Worm (Caenorhabditis elegans) whole organism, L3 larva: ENCODE results near the gene clec-40.
A peak's percentile ranks its signal among the peaks of the same experiment; 100 is the strongest.

Source experiments
- ZK546.5 ChIP-seq: sonication (generic microtip); optimal IDR thresholded peaks from 2 replicates; lab custom pipeline; 2017; ENCODE audit warnings: missing biosample characterization, missing genetic modification characterization
- ceh-16 ChIP-seq: sonication (generic microtip); optimal IDR thresholded peaks from 2 replicates; lab custom pipeline; 2017; ENCODE audit warnings: missing biosample characterization, missing genetic modification characterization
- ceh-28 ChIP-seq: fragments of 150-350 bp; optimal IDR thresholded peaks from 2 replicates; lab custom pipeline; 2014; ENCODE audit warnings: missing biosample characterization, missing genetic modification reagents, missing genetic modification characterization
- ceh-9 ChIP-seq: sonication (generic microtip); optimal IDR thresholded peaks from 2 replicates; lab custom pipeline; 2018; ENCODE audit warnings: missing biosample characterization, missing genetic modification characterization
- daf-12 ChIP-seq: fragments of 150-350 bp; optimal IDR thresholded peaks from 2 replicates; lab custom pipeline; 2014; ENCODE audit warnings: missing biosample characterization, missing genetic modification reagents, missing genetic modification characterization
- egl-27 ChIP-seq: sonication (generic microtip); optimal IDR thresholded peaks from 4 replicates; lab custom pipeline; 2017; ENCODE audit warnings: missing biosample characterization, missing genetic modification reagents, missing genetic modification characterization
- elt-2 ChIP-seq: sonication (generic microtip); optimal IDR thresholded peaks from 2 replicates; lab custom pipeline; 2016; ENCODE audit warnings: missing genetic modification reagents, mild to moderate bottlenecking, missing genetic modification characterization, missing compliant biosample characterization
- eor-1 ChIP-seq, 2 experiments: fragments of 150-350 bp; optimal IDR thresholded peaks; 2 replicates each; lab custom pipeline; 2014 to 2018; ENCODE audit warnings: missing biosample characterization in 2 of 2, missing genetic modification characterization in 2 of 2
- fkh-10 ChIP-seq: sonication (generic microtip); optimal IDR thresholded peaks from 2 replicates; lab custom pipeline; 2017; ENCODE audit warnings: missing biosample characterization, missing genetic modification reagents, missing genetic modification characterization
- fkh-2 ChIP-seq: fragments of 150-350 bp; optimal IDR thresholded peaks from 2 replicates; lab custom pipeline; 2014; ENCODE audit warnings: missing biosample characterization, missing genetic modification reagents, missing genetic modification characterization
- fos-1 ChIP-seq: fragments of 150-350 bp; optimal IDR thresholded peaks from 2 replicates; lab custom pipeline; 2014; ENCODE audit warnings: missing biosample characterization, missing genetic modification characterization
- jun-1 ChIP-seq: fragments of 150-350 bp; optimal IDR thresholded peaks from 2 replicates; lab custom pipeline; 2014; ENCODE audit warnings: missing biosample characterization, missing genetic modification reagents, missing genetic modification characterization
- lin-15B ChIP-seq: fragments of 150-350 bp; optimal IDR thresholded peaks from 2 replicates; lab custom pipeline; 2014; ENCODE audit warnings: missing biosample characterization, missing genetic modification characterization
- lin-39 ChIP-seq: fragments of 150-350 bp; optimal IDR thresholded peaks from 2 replicates; lab custom pipeline; 2018; ENCODE audit warnings: missing biosample characterization, missing genetic modification reagents, missing genetic modification characterization
- lsy-12 ChIP-seq: sonication (generic microtip); optimal IDR thresholded peaks from 2 replicates; lab custom pipeline; 2016; ENCODE audit warnings: mild to moderate bottlenecking, missing genetic modification characterization, missing compliant biosample characterization
- mdl-1 ChIP-seq: fragments of 150-350 bp; optimal IDR thresholded peaks from 2 replicates; lab custom pipeline; 2014; ENCODE audit warnings: missing biosample characterization, missing genetic modification characterization
- mml-1 ChIP-seq: fragments of 150-350 bp; sonication (generic microtip); optimal IDR thresholded peaks from 3 replicates; lab custom pipeline; 2014; ENCODE audit warnings: missing biosample characterization, missing genetic modification characterization
- nfya-1 ChIP-seq: sonication (generic microtip); optimal IDR thresholded peaks from 2 replicates; lab custom pipeline; 2017; ENCODE audit warnings: missing genetic modification characterization, mild to moderate bottlenecking, missing compliant biosample characterization, antibody characterized with exemption, moderate library complexity; ENCODE audit not compliant: insufficient read depth
- nhr-12 ChIP-seq: fragments of 150-350 bp; optimal IDR thresholded peaks from 2 replicates; lab custom pipeline; 2014; ENCODE audit warnings: missing biosample characterization, missing genetic modification characterization
- nhr-23 ChIP-seq: fragments of 150-350 bp; optimal IDR thresholded peaks from 2 replicates; lab custom pipeline; 2014; ENCODE audit warnings: missing biosample characterization, missing genetic modification reagents, missing genetic modification characterization
- nhr-28 ChIP-seq: fragments of 150-350 bp; optimal IDR thresholded peaks from 2 replicates; lab custom pipeline; 2014; ENCODE audit warnings: missing biosample characterization, missing genetic modification characterization
- nhr-67 ChIP-seq: fragments of 150-350 bp; optimal IDR thresholded peaks from 2 replicates; lab custom pipeline; 2014; ENCODE audit warnings: missing biosample characterization, missing genetic modification characterization
- nhr-76 ChIP-seq: fragments of 150-350 bp; sonication (generic microtip); optimal IDR thresholded peaks from 5 replicates; lab custom pipeline; 2014; ENCODE audit warnings: missing biosample characterization, missing genetic modification characterization
- nhr-77 ChIP-seq: fragments of 150-350 bp; optimal IDR thresholded peaks from 2 replicates; lab custom pipeline; 2014; ENCODE audit warnings: missing biosample characterization, missing genetic modification characterization
- pqm-1 ChIP-seq: fragments of 150-350 bp; optimal IDR thresholded peaks from 2 replicates; lab custom pipeline; 2017; ENCODE audit warnings: missing biosample characterization, missing genetic modification characterization, inconsistent platforms
- sea-2 ChIP-seq: fragments of 150-350 bp; sonication (generic microtip); optimal IDR thresholded peaks from 4 replicates; lab custom pipeline; 2014; ENCODE audit warnings: missing biosample characterization, missing genetic modification reagents, missing genetic modification characterization
- skn-1 ChIP-seq: fragments of 150-350 bp; optimal IDR thresholded peaks from 2 replicates; lab custom pipeline; 2014; ENCODE audit warnings: missing biosample characterization, missing genetic modification characterization
- snpc-4 ChIP-seq: fragments of 150-350 bp; optimal IDR thresholded peaks from 2 replicates; lab custom pipeline; 2014; ENCODE audit warnings: missing biosample characterization, missing genetic modification characterization
- unc-39 ChIP-seq: sonication (generic microtip); optimal IDR thresholded peaks from 4 replicates; lab custom pipeline; 2017; ENCODE audit warnings: missing biosample characterization, missing genetic modification characterization
- unc-62 ChIP-seq: fragments of 150-350 bp; sonication (generic microtip); optimal IDR thresholded peaks from 4 replicates; lab custom pipeline; 2014; ENCODE audit warnings: missing biosample characterization, missing genetic modification reagents, missing genetic modification characterization
- zag-1 ChIP-seq: fragments of 150-350 bp; optimal IDR thresholded peaks from 2 replicates; lab custom pipeline; 2014; ENCODE audit warnings: missing biosample characterization, missing genetic modification characterization
- ztf-11 ChIP-seq: fragments of 150-350 bp; optimal IDR thresholded peaks from 2 replicates; lab custom pipeline; 2014; ENCODE audit warnings: missing biosample characterization, missing genetic modification characterization
- ztf-4 ChIP-seq: fragments of 150-350 bp; optimal IDR thresholded peaks from 2 replicates; lab custom pipeline; 2014; ENCODE audit warnings: missing biosample characterization, missing genetic modification characterization

The clec-40 gene

DNA sequence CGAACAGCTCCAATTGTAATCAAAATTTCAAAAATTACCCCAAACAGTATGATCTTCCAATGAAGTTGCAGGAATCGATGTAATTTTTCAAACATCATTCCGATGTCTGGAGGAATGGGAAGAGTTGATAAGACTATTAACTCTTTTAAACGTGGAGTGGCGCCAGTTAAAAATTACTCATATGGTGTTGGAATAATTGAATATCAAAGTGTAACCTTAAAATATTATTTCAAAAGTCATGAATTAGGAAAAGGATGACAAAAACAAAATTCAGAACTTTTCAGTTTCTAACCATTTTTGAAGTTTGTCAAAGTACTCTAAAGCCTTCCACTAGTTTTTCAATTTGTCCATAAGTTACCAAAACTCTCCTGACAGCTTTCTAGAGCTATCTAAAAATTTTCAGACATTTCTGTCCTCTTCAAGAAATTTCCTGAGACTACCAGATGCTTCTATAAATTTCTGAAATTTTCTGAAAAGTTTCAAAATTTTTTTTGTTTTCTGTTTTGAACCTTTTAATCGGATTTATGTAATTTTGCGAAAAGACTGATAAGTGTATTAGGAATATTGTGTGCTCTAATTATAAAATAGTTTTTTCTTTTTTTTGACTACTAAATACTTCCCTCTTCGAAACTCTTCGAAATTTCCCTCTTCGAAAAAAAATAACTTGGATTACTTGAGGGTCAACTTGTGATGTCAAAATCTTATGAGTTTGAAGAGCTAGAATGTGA, 13.3 kb upstream of the clec-40 start, which contains the start of the genes clec-35 and clec-27:
clec-35 (minus strand) TSS at position 101 of the 728 bp plus-strand sequence.
clec-27 (plus strand) TSS at position 678 of the 728 bp plus-strand sequence.
- TF ChIP-seq ztf-4 (tag; lab: Kevin White, UChicago) (no peak), zag-1 (tag; lab: Kevin White, UChicago) (no peak), lin-39 (tag; lab: Kevin White, UChicago) (no peak), ZK546.5 (tag; lab: Kevin White, UChicago) (no peak), ceh-16 (no peak), eor-1 (tag; optimal IDR thresholded peaks at IDR 0.05; lab: Kevin White, UChicago) (no peak), fkh-2 (tag; lab: Kevin White, UChicago) (no peak), mdl-1 (tag; lab: Kevin White, UChicago) (no peak), unc-39 (tag; lab: Kevin White, UChicago) (no peak), unc-62 (GFP tag; lab: Kevin White, UChicago) (no peak), mml-1 (tag; lab: Kevin White, UChicago) (no peak), snpc-4 (tag; lab: Kevin White, UChicago) (no peak)

DNA sequence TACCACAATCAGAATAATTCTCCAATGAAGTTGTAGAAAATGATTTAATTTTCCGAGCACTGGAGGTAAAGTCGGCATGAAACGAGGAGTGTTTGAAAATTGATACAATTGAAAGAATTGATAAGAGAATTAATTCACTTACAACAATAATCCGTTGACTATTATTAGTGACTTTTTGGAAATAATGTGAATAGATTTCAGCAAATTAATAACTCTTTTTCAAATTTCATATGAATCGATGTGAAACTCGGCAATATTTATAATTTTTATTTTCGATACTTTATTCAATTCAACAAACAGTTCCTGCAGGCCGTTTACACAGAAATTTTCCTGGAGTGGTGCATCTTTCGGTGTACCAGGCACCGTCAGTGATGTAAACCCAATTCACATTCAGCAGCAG, 11.1 kb upstream of the clec-40 start, which contains the start of gene clec-37:
clec-37 (minus strand) TSS at position 101 of the 400 bp plus-strand sequence.
- no peak for TF ChIP-seq nhr-23 (tag; lab: Kevin White, UChicago)
- no peak for TF ChIP-seq ceh-16
- TF ChIP-seq skn-1 (tag; lab: Kevin White, UChicago): no peak
- TF ChIP-seq ceh-9 (tag; lab: Kevin White, UChicago): no peak
- no peak for TF ChIP-seq egl-27
- no peak for TF ChIP-seq ceh-28
- TF ChIP-seq, all 47 proteins: peak for 0

DNA sequence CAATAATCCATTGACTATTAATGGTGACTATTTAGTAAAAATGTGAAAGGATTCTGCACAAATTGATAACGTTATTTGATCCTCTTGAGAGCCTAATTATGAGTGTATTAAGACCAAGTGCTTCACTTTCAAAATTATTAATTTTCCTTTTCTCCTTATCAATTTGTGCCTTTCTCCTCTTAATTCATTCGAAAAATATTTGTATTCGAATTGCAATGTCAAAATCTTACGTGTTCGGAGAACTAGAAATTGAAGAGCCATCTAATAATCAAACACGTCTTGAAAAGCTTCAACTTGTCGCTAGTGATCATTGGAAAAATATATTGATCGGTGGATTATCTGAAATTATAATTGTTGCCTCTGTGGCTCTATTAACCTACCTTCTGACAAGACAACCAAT, 7.6 kb upstream of the clec-40 start, which contains the start of the genes clec-36 and clec-26:
clec-36 (minus strand) TSS at position 101 of the 400 bp plus-strand sequence.
clec-26 (plus strand) TSS at position 114 of the 400 bp plus-strand sequence.
- peak; percentile 27 for TF ChIP-seq elt-2 (tag; lab: Kevin White, UChicago)
- no peak for TF ChIP-seq fos-1 (tag; lab: Kevin White, UChicago)

DNA sequence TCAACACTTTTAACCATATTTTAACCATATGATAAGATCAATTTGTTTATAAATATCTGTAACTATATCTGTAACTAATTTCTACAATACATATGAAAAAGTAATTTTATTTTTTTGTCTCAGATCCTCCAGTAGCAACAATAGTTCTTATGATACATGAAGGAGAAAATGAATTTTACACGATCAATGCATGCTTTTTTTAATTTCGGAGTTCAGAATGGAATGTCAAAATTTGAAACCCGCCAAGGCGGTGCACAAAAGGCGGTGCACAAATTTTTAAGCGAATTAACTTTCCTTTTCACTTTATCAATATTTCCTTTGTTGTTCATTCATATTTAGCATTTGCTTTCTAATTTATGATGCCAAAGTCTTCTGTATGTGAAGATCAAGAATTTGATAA, 2.1 kb upstream of the clec-40 start, which contains the start of gene clec-25:
clec-25 (plus strand) TSS at position 301 of the 400 bp plus-strand sequence.
- TF ChIP-seq nhr-23 (tag; lab: Kevin White, UChicago) (no peak), ceh-28 (no peak), lin-15B (tag; lab: Kevin White, UChicago) (no peak), nhr-28 (tag; lab: Kevin White, UChicago) (no peak), lsy-12 (tag; lab: Kevin White, UChicago) (no peak)

DNA sequence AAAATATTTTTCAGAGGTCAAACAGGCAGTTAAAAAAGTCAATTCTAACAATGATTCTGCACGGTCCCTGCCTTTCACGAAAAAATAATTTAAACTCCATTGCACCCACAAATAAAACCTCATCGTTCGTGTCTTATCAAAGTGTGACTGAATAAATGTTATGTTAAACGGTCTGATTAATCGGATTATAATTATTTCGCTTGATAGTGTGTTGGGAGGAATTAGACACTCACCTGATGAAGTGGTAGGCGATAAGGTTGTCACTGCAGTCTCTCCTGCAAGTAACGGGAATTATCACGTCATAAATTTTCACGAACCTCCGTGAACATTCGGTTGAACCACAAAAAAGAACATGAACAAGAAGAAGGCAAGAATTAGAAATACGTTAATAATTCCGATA, 578 bp downstream of the clec-40 start:
- TF ChIP-seq jun-1 (tag; lab: Kevin White, UChicago) (peak; percentile 66), elt-2 (tag; lab: Kevin White, UChicago) (peak; percentile 90), skn-1 (tag; lab: Kevin White, UChicago) (no peak), pqm-1 (peak; percentile 64), egl-27 (no peak), nhr-77 (tag; lab: Kevin White, UChicago) (no peak), fos-1 (tag; lab: Kevin White, UChicago) (no peak), nhr-12 (tag; lab: Kevin White, UChicago) (no peak), nhr-67 (tag; lab: Kevin White, UChicago) (no peak)
- TF ChIP-seq, all 47 proteins: peak for 3

DNA sequence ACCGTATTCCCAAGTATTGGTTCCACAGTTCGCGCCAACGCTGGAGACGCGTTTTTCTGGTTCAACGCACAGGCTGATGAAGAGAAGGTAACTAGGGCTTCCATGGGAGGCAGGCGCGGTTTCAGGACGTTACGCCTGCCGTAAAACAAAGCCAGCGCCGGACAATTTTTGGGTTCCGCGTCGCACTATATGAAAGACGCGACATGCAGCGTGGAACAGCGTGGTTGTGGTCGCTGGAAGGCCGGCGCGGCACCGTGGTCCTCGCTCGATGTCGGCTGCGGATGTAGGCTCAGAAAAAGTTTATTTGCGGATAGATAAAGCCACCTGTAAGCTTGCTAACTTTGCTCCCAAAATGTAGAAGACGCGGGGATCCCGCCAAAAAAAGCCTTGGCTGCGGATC, 2.4 kb downstream of the clec-40 start:
- no peak for TF ChIP-seq nhr-76 (tag; lab: Kevin White, UChicago)
- no peak for TF ChIP-seq egl-27
- no peak for TF ChIP-seq lin-15B (tag; lab: Kevin White, UChicago)
- TF ChIP-seq fkh-10 (GFP tag; lab: Kevin White, UChicago): no peak
- TF ChIP-seq nfya-1: no peak
- no peak for TF ChIP-seq mml-1 (tag; lab: Kevin White, UChicago)
- TF ChIP-seq nhr-28 (tag; lab: Kevin White, UChicago): no peak
- TF ChIP-seq sea-2: no peak
- no peak for TF ChIP-seq ztf-11 (tag; lab: Kevin White, UChicago)
- no peak for TF ChIP-seq daf-12 (tag; lab: Kevin White, UChicago)
- TF ChIP-seq mdl-1 (tag; lab: Kevin White, UChicago): no peak
- no peak for TF ChIP-seq fos-1 (tag; lab: Kevin White, UChicago)
